Worm (Caenorhabditis elegans): ENCODE measurements around the gene math-3.

ce11 chrII:1735145-1735544 lies 36.7 kb upstream of the math-3 start:
- TF ChIP-seq ref-1 (GFP tag; conservative IDR thresholded peaks at IDR 0.05) (no peak), flt-1 (GFP tag; IDR thresholded peaks at IDR 0.05) (no peak), ztf-23 (GFP tag; IDR thresholded peaks at IDR 0.05) (no peak), ztf-29 (GFP tag; IDR thresholded peaks at IDR 0.05) (no peak)

All from whole organism, midembryonic.